Fruit fly (Drosophila melanogaster) whole organism, embryonic: ENCODE measurements around the gene Nup37.

Source experiments
- Antp ChIP-seq: fragments of 200-800 bp; sonication (Bioruptor generic); optimal IDR thresholded peaks from 3 replicates; lab custom pipeline; 2016; ENCODE audit warnings: missing biosample characterization, missing genetic modification characterization
- CG11456 ChIP-seq: fragments of 200-800 bp; sonication (Bioruptor generic); IDR thresholded peaks from 3 replicates; pipeline ENCODE4 v1.3.6; 2022; ENCODE audit warnings: missing biosample characterization, missing genetic modification characterization
- CG11696 ChIP-seq: fragments of 200-800 bp; sonication (Bioruptor generic); IDR thresholded peaks from 2 replicates; pipeline ENCODE4 v1.3.6; 2022; ENCODE audit warnings: missing biosample characterization, missing genetic modification characterization
- CG14667 ChIP-seq: fragments of 200-800 bp; sonication (Bioruptor generic); IDR thresholded peaks from 2 replicates; pipeline ENCODE4 v1.3.6; 2022; ENCODE audit warnings: missing biosample characterization, missing genetic modification characterization
- CG14965 ChIP-seq: fragments of 200-800 bp; sonication (Bioruptor generic); optimal IDR thresholded peaks from 2 replicates; lab custom pipeline; 2016; ENCODE audit warnings: missing biosample characterization, missing genetic modification characterization, borderline replicate concordance
- CG15269 ChIP-seq: fragments of 200-800 bp; sonication (Bioruptor generic); optimal IDR thresholded peaks from 2 replicates; lab custom pipeline; 2018; ENCODE audit warnings: missing biosample characterization, mild to moderate bottlenecking, missing genetic modification characterization, moderate library complexity
- CG16815 ChIP-seq: fragments of 200-800 bp; sonication (Bioruptor generic); optimal IDR thresholded peaks from 3 replicates; lab custom pipeline; 2017; ENCODE audit warnings: missing biosample characterization, mild to moderate bottlenecking, missing genetic modification characterization
- CG2120 ChIP-seq: fragments of 200-800 bp; sonication (Bioruptor generic); optimal IDR thresholded peaks from 3 replicates; lab custom pipeline; 2016; ENCODE audit warnings: missing biosample characterization, missing genetic modification characterization
- CG30403 ChIP-seq: fragments of 200-800 bp; sonication (Bioruptor generic); optimal IDR thresholded peaks from 3 replicates; lab custom pipeline; 2016; ENCODE audit warnings: missing biosample characterization, missing genetic modification characterization
- CG4282 ChIP-seq: fragments of 200-800 bp; sonication (Bioruptor generic); optimal IDR thresholded peaks from 2 replicates; lab custom pipeline; 2016; ENCODE audit warnings: missing biosample characterization, missing genetic modification characterization
- CG4404 ChIP-seq: fragments of 200-800 bp; sonication (Bioruptor generic); IDR thresholded peaks from 2 replicates; pipeline ENCODE4 v1.3.6; 2022; ENCODE audit warnings: missing biosample characterization, missing genetic modification characterization
- CG6175 ChIP-seq: fragments of 200-800 bp; sonication (Bioruptor generic); IDR thresholded peaks from 3 replicates; pipeline ENCODE4 v1.3.6; 2022; ENCODE audit warnings: missing biosample characterization, missing genetic modification characterization
- CG6654 ChIP-seq: fragments of 200-800 bp; sonication (Bioruptor generic); optimal IDR thresholded peaks from 2 replicates; lab custom pipeline; 2017; ENCODE audit warnings: missing biosample characterization, mild to moderate bottlenecking, missing genetic modification characterization
- CG7987 ChIP-seq: fragments of 200-800 bp; sonication (Bioruptor generic); optimal IDR thresholded peaks from 2 replicates; lab custom pipeline; 2018; ENCODE audit warnings: missing biosample characterization, mild to moderate bottlenecking, missing genetic modification characterization, moderate library complexity
- CG8290 ChIP-seq, 3 experiments: fragments of 200-800 bp; sonication (Bioruptor generic); optimal IDR thresholded peaks; 2 replicates each; lab custom pipeline; 2016 to 2019; ENCODE audit warnings: missing biosample characterization in 3 of 3, missing genetic modification characterization in 3 of 3, mild to moderate bottlenecking in 2 of 3, moderate library complexity in 1 of 3
- Camta ChIP-seq: fragments of 200-800 bp; sonication (Bioruptor generic); optimal IDR thresholded peaks from 2 replicates; lab custom pipeline; 2016; ENCODE audit warnings: missing biosample characterization, missing genetic modification characterization
- CkIIα-i1 ChIP-seq: fragments of 200-800 bp; sonication (Bioruptor generic); IDR thresholded peaks from 2 replicates; pipeline ENCODE4 v1.3.6; 2022; ENCODE audit warnings: missing biosample characterization, missing genetic modification characterization
- E2f2 ChIP-seq: fragments of 200-800 bp; sonication (Bioruptor generic); IDR thresholded peaks from 2 replicates; pipeline ENCODE4 v1.3.6; 2022; ENCODE audit warnings: missing biosample characterization, missing genetic modification characterization
- HLH4C ChIP-seq: fragments of 200-800 bp; sonication (Bioruptor generic); IDR thresholded peaks from 3 replicates; pipeline ENCODE4 v1.3.6; 2022; ENCODE audit warnings: missing biosample characterization, missing genetic modification characterization; ENCODE audit not compliant: partially characterized antibody
- Hr3 ChIP-seq: fragments of 200-800 bp; sonication (Bioruptor generic); optimal IDR thresholded peaks from 3 replicates; lab custom pipeline; 2016; ENCODE audit warnings: missing biosample characterization, missing genetic modification characterization
- Hr51 ChIP-seq, 2 experiments: fragments of 200-800 bp; sonication (Bioruptor generic); optimal IDR thresholded peaks; 2 replicates in 1 of 2; 3 replicates in 1 of 2; lab custom pipeline; 2016 to 2018; ENCODE audit warnings: missing biosample characterization in 2 of 2, missing genetic modification characterization in 2 of 2, mild to moderate bottlenecking in 1 of 2, moderate library complexity in 1 of 2
- Hsf ChIP-seq: fragments of 200-800 bp; sonication (Bioruptor generic); optimal IDR thresholded peaks from 3 replicates; lab custom pipeline; 2016; ENCODE audit warnings: missing biosample characterization, missing genetic modification characterization
- Jarid2 ChIP-seq: fragments of 200-800 bp; sonication (Bioruptor generic); optimal IDR thresholded peaks from 3 replicates; lab custom pipeline; 2017; ENCODE audit warnings: mild to moderate bottlenecking, missing biosample characterization, missing genetic modification reagents, missing genetic modification characterization
- Kr ChIP-seq: fragments of 200-800 bp; sonication (Bioruptor generic); optimal IDR thresholded peaks from 2 replicates; lab custom pipeline; 2017; ENCODE audit warnings: missing biosample characterization, mild to moderate bottlenecking, missing genetic modification characterization
- NC2α ChIP-seq: fragments of 200-800 bp; sonication (Bioruptor generic); optimal IDR thresholded peaks from 2 replicates; lab custom pipeline; 2016; ENCODE audit warnings: missing biosample characterization, missing genetic modification characterization
- Rx ChIP-seq: fragments of 200-800 bp; sonication (Bioruptor generic); IDR thresholded peaks from 2 replicates; pipeline ENCODE4 v1.3.6; 2022; ENCODE audit warnings: missing biosample characterization, missing genetic modification characterization
- Ssrp ChIP-seq: fragments of 200-800 bp; sonication (Bioruptor generic); optimal IDR thresholded peaks from 2 replicates; lab custom pipeline; 2018; ENCODE audit warnings: missing biosample characterization, mild to moderate bottlenecking, missing genetic modification characterization, moderate library complexity
- Stat92E ChIP-seq, 3 experiments: fragments of >200 bp in 2 of 3; fragments of 200-800 bp in 1 of 3; sonication (Bioruptor generic) in 1 of 3; optimal IDR thresholded peaks; 2 replicates each; lab custom pipeline; 2017 to 2019; ENCODE audit warnings: missing biosample characterization in 3 of 3, missing genetic modification characterization in 3 of 3, mild to moderate bottlenecking in 1 of 3, moderate library complexity in 1 of 3
- aop ChIP-seq: fragments of 200-800 bp; sonication (Bioruptor generic); IDR thresholded peaks from 2 replicates; pipeline ENCODE4 v1.3.6; 2022; ENCODE audit warnings: missing biosample characterization, missing genetic modification characterization
- br ChIP-seq: fragments of >200 bp; optimal IDR thresholded peaks from 2 replicates; lab custom pipeline; 2017
- cg ChIP-seq: fragments of 200-800 bp; sonication (Bioruptor generic); optimal IDR thresholded peaks from 3 replicates; lab custom pipeline; 2019; ENCODE audit warnings: missing biosample characterization, mild to moderate bottlenecking, missing genetic modification characterization, moderate library complexity
- chn ChIP-seq: fragments of 200-800 bp; sonication (Bioruptor generic); optimal IDR thresholded peaks from 2 replicates; lab custom pipeline; 2016; ENCODE audit warnings: missing biosample characterization, missing genetic modification characterization
- croc ChIP-seq: fragments of 200-800 bp; sonication (Bioruptor generic); conservative IDR thresholded peaks from 3 replicates; pipeline ENCODE4 v1.3.6; 2022; ENCODE audit warnings: missing biosample characterization, missing genetic modification characterization
- dati ChIP-seq: fragments of 200-800 bp; sonication (Bioruptor generic); IDR thresholded peaks from 2 replicates; pipeline ENCODE4 v1.3.6; 2022; ENCODE audit warnings: missing biosample characterization, missing genetic modification characterization
- esg ChIP-seq: fragments of 200-800 bp; sonication (Bioruptor generic); conservative IDR thresholded peaks from 2 replicates; pipeline ENCODE4 v1.3.6; 2022; ENCODE audit warnings: missing biosample characterization, missing genetic modification characterization
- fd64A ChIP-seq: fragments of 200-800 bp; sonication (Bioruptor generic); optimal IDR thresholded peaks from 3 replicates; lab custom pipeline; 2018; ENCODE audit warnings: missing biosample characterization, mild to moderate bottlenecking, missing genetic modification characterization
- ftz-f1 ChIP-seq: fragments of 200-800 bp; sonication (Bioruptor generic); optimal IDR thresholded peaks from 2 replicates; lab custom pipeline; 2016; ENCODE audit warnings: missing biosample characterization, missing genetic modification characterization
- gsb ChIP-seq: fragments of 200-800 bp; sonication (Bioruptor generic); IDR thresholded peaks from 2 replicates; pipeline ENCODE4 v1.3.6; 2022; ENCODE audit warnings: missing biosample characterization, missing genetic modification characterization
- her ChIP-seq: fragments of 200-800 bp; sonication (Bioruptor generic); optimal IDR thresholded peaks from 2 replicates; lab custom pipeline; 2016; ENCODE audit warnings: missing biosample characterization, missing genetic modification characterization
- nerfin-1 ChIP-seq: fragments of 200-800 bp; sonication (Bioruptor generic); optimal IDR thresholded peaks from 3 replicates; lab custom pipeline; 2019; ENCODE audit warnings: missing biosample characterization, mild to moderate bottlenecking, missing genetic modification characterization, moderate library complexity
- onecut ChIP-seq: fragments of 200-800 bp; sonication (Bioruptor generic); IDR thresholded peaks from 2 replicates; pipeline ENCODE4 v1.3.6; 2022; ENCODE audit warnings: missing biosample characterization, missing genetic modification characterization
- pan ChIP-seq, 4 experiments: fragments of >200 bp in 3 of 4; fragments of 200-800 bp in 1 of 4; sonication (Bioruptor generic) in 1 of 4; optimal IDR thresholded peaks in 3 of 4; IDR thresholded peaks in 1 of 4; 2 replicates each; pipeline versions ENCODE4 v1.3.6 to Lab custom; 2017 to 2022; ENCODE audit warnings: missing biosample characterization in 2 of 4, missing genetic modification characterization in 2 of 4, mixed read lengths in 1 of 4
- pho ChIP-seq: fragments of 200-800 bp; sonication (Bioruptor generic); optimal IDR thresholded peaks from 2 replicates; lab custom pipeline; 2016; ENCODE audit warnings: missing biosample characterization, missing genetic modification characterization
- pros ChIP-seq: fragments of 200-800 bp; sonication (Bioruptor generic); optimal IDR thresholded peaks from 3 replicates; lab custom pipeline; 2019; ENCODE audit warnings: missing biosample characterization, mild to moderate bottlenecking, missing genetic modification characterization, moderate library complexity
- rib ChIP-seq: fragments of 200-800 bp; sonication (Bioruptor generic); IDR thresholded peaks from 2 replicates; pipeline ENCODE4 v1.3.6; 2022; ENCODE audit warnings: missing biosample characterization, missing genetic modification characterization
- sd ChIP-seq: fragments of 200-800 bp; sonication (Bioruptor generic); optimal IDR thresholded peaks from 3 replicates; lab custom pipeline; 2018; ENCODE audit warnings: missing biosample characterization, mild to moderate bottlenecking, missing genetic modification characterization, moderate library complexity
- shn ChIP-seq: fragments of 200-800 bp; sonication (Bioruptor generic); optimal IDR thresholded peaks from 3 replicates; lab custom pipeline; 2016; ENCODE audit warnings: missing biosample characterization, missing genetic modification characterization
- sna ChIP-seq: fragments of 200-800 bp; sonication (Bioruptor generic); IDR thresholded peaks from 2 replicates; pipeline ENCODE4 v1.3.6; 2022; ENCODE audit warnings: missing biosample characterization, missing genetic modification characterization; ENCODE audit not compliant: partially characterized antibody
- vnd ChIP-seq: fragments of 200-800 bp; sonication (Bioruptor generic); IDR thresholded peaks from 3 replicates; pipeline ENCODE4 v1.3.6; 2022; ENCODE audit warnings: missing biosample characterization, missing genetic modification characterization; ENCODE audit not compliant: partially characterized antibody

Gene Nup37

DNA sequence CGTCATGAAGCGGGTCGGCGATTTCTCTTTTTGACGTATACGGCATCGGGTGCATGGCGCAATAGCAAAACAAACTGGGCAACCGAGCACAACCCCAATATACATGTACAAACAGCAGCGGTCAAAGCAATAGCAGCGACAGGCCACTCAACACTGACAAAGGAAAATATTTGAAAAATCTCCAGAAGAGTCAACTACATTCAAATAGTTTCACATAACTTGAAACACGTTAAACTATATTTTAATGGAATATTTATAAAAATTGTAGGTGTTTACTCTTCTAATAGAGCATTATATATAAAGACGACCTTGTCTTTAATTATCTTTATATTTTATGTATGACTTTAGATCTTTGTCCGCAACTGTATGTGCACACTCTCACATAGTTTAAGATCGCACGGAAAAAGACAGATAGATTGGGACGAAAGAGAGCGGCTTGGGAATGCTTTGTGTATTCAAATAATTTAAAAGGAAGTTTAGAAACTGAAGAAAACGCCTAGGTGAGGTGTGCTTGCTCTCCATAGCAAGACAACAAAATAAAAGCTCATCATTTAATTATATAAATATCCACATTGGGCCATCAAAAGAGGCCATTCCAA lies 40.0 kb upstream of the Nup37 start (continued):
- TF ChIP-seq CG15269 (tag; lab: Kevin White, UChicago): peak; percentile 87
- TF ChIP-seq chn (GFP tag; lab: Kevin White, UChicago): peak; percentile 33
- peak; percentile 34 to 89 for TF ChIP-seq Hr51 (GFP tag; optimal IDR thresholded peaks at IDR 0.05; lab: Kevin White, UChicago)
- TF ChIP-seq E2f2 (GFP tag; lab: Robert Waterston, UW): peak; percentile 17; the same call in 1 of the 2 replicates
- TF ChIP-seq Ssrp (tag; lab: Kevin White, UChicago): peak; percentile 75
- TF ChIP-seq Hsf (GFP tag; lab: Kevin White, UChicago): peak; percentile 53
- no peak for TF ChIP-seq cg (GFP tag; lab: Kevin White, UChicago)
- TF ChIP-seq gsb (GFP tag; lab: Robert Waterston, UW): peak; percentile 24; the same call in 1 of the 2 replicates
- TF ChIP-seq CG14965 (GFP tag; lab: Kevin White, UChicago): no peak
- TF ChIP-seq pho (GFP tag; lab: Kevin White, UChicago): peak; percentile 9
- no peak for TF ChIP-seq her
- peak; percentile 60 for TF ChIP-seq CG16815
- TF ChIP-seq CG4282 (GFP tag; lab: Kevin White, UChicago): no peak
- no peak for TF ChIP-seq Stat92E (GFP tag; optimal IDR thresholded peaks at IDR 0.05; lab: Kevin White, UChicago)
- TF ChIP-seq HLH4C (GFP tag; lab: Robert Waterston, UW): no peak
- peak; percentile 26 for TF ChIP-seq CG8290 (GFP tag; optimal IDR thresholded peaks at IDR 0.05; lab: Kevin White, UChicago)
- TF ChIP-seq CG8290 (tag; optimal IDR thresholded peaks at IDR 0.05; lab: Kevin White, UChicago): peak in 1 of 2 experiments; percentile 39
- peak; percentile 31 for TF ChIP-seq pros (GFP tag; lab: Kevin White, UChicago)
- peak; percentile 68 for TF ChIP-seq onecut (GFP tag; lab: Robert Waterston, UW)
- TF ChIP-seq Antp: peak; percentile 23
- TF ChIP-seq fd64A: no peak
- peak; percentile 55 for TF ChIP-seq CG14667 (GFP tag; lab: Robert Waterston, UW)
- no peak for TF ChIP-seq Kr (GFP tag; lab: Kevin White, UChicago)
- TF ChIP-seq pan (optimal IDR thresholded peaks at IDR 0.05; lab: Kevin White, UChicago): no peak
- TF ChIP-seq pan (GFP tag; optimal IDR thresholded peaks at IDR 0.05 in 1 of 2, IDR thresholded peaks at IDR 0.05 in 1 of 2): peak in 1 of 2 experiments; percentile 82
- TF ChIP-seq rib (GFP tag; lab: Robert Waterston, UW): no peak
- peak; percentile 78 for TF ChIP-seq CG30403 (GFP tag; lab: Kevin White, UChicago)
- peak; percentile 40 for TF ChIP-seq Camta (GFP tag; lab: Kevin White, UChicago)
- TF ChIP-seq ftz-f1 (GFP tag; lab: Kevin White, UChicago): no peak
- TF ChIP-seq CkIIα-i1 (GFP tag; lab: Robert Waterston, UW): no peak
- TF ChIP-seq croc (GFP tag; lab: Robert Waterston, UW): peak; percentile 70
- TF ChIP-seq sd: peak; percentile 32
- TF ChIP-seq shn: no peak
- no peak for TF ChIP-seq CG6175 (GFP tag; lab: Robert Waterston, UW)
- no peak for TF ChIP-seq dati (GFP tag; lab: Robert Waterston, UW)
- no peak for TF ChIP-seq Jarid2 (GFP tag; lab: Kevin White, UChicago)
- peak; percentile 59 for TF ChIP-seq CG4404
- peak; percentile 64; the same call in 1 of the 2 replicates for TF ChIP-seq Rx (GFP tag; lab: Robert Waterston, UW)
- peak; percentile 59; the same call in 1 of the 3 replicates for TF ChIP-seq CG11456 (GFP tag; lab: Robert Waterston, UW)
- no peak for TF ChIP-seq aop
- peak; percentile 67 for TF ChIP-seq nerfin-1 (tag; lab: Kevin White, UChicago)
- no peak for TF ChIP-seq vnd (GFP tag; lab: Robert Waterston, UW)
- peak; percentile 57 for TF ChIP-seq Hr3 (GFP tag; lab: Kevin White, UChicago)
- peak; percentile 16 for TF ChIP-seq CG7987 (GFP tag; lab: Kevin White, UChicago)
- peak; percentile 55 for TF ChIP-seq CG2120 (GFP tag; lab: Kevin White, UChicago)
- TF ChIP-seq NC2α (GFP tag; lab: Kevin White, UChicago): no peak
- TF ChIP-seq sna: no peak
- TF ChIP-seq CG6654 (GFP tag; lab: Kevin White, UChicago): peak; percentile 49
- TF ChIP-seq esg (GFP tag; lab: Robert Waterston, UW): peak; percentile 62; the same call in 1 of the 2 replicates
- TF ChIP-seq br (lab: Kevin White, UChicago): no peak
- peak; percentile 93 for TF ChIP-seq CG11696 (GFP tag; lab: Robert Waterston, UW)
